Fruit fly (Drosophila melanogaster) whole organism, embryonic: Measurements from ENCODE around the gene fwe.

Source experiments
- ATbp ChIP-seq: fragments of 200-800 bp; sonication (Bioruptor generic); optimal IDR thresholded peaks from 2 replicates; lab custom pipeline; 2017; ENCODE audit warnings: missing biosample characterization, mild to moderate bottlenecking, missing genetic modification characterization, missing genetic modification reagents
- CG10366 ChIP-seq: fragments of 200-800 bp; sonication (Bioruptor generic); IDR thresholded peaks from 2 replicates; pipeline ENCODE4 v1.3.6; 2022; ENCODE audit warnings: missing biosample characterization, missing genetic modification characterization
- CG1233 ChIP-seq: fragments of 200-800 bp; sonication (Bioruptor generic); optimal IDR thresholded peaks from 4 replicates; lab custom pipeline; 2018; ENCODE audit warnings: missing biosample characterization, mild to moderate bottlenecking, missing genetic modification characterization
- CG15011 ChIP-seq: fragments of 200-800 bp; sonication (Bioruptor generic); optimal IDR thresholded peaks from 3 replicates; lab custom pipeline; 2018; ENCODE audit warnings: missing biosample characterization, mild to moderate bottlenecking, missing genetic modification characterization
- CG17802 ChIP-seq: fragments of 200-800 bp; sonication (Bioruptor generic); optimal IDR thresholded peaks from 2 replicates; lab custom pipeline; 2018; ENCODE audit warnings: missing biosample characterization, mild to moderate bottlenecking, missing genetic modification characterization, moderate library complexity
- CG17912 ChIP-seq: fragments of 200-800 bp; sonication (Bioruptor generic); optimal IDR thresholded peaks from 2 replicates; lab custom pipeline; 2018; ENCODE audit warnings: missing biosample characterization, mild to moderate bottlenecking, missing genetic modification characterization
- CG2199 ChIP-seq: fragments of 200-800 bp; sonication (Bioruptor generic); IDR thresholded peaks from 3 replicates; pipeline ENCODE4 v1.3.6; 2022; ENCODE audit warnings: missing biosample characterization, missing genetic modification characterization
- CG33557 ChIP-seq: fragments of 200-800 bp; sonication (Bioruptor generic); optimal IDR thresholded peaks from 2 replicates; lab custom pipeline; 2019; ENCODE audit warnings: missing biosample characterization, mild to moderate bottlenecking, missing genetic modification characterization, moderate library complexity
- CG5953 ChIP-seq: fragments of 200-800 bp; sonication (Bioruptor generic); IDR thresholded peaks from 2 replicates; pipeline ENCODE4 v1.3.6; 2022; ENCODE audit warnings: missing biosample characterization, missing genetic modification characterization
- CG8765 ChIP-seq: fragments of 200-800 bp; sonication (Bioruptor generic); IDR thresholded peaks from 2 replicates; pipeline ENCODE4 v1.3.6; 2022; ENCODE audit warnings: missing biosample characterization, missing genetic modification characterization
- CG8924 ChIP-seq: fragments of 200-800 bp; optimal IDR thresholded peaks from 3 replicates; lab custom pipeline; 2019; ENCODE audit warnings: missing biosample characterization, mild to moderate bottlenecking, missing genetic modification characterization, moderate library complexity
- D ChIP-seq, 2 experiments: fragments of 200-800 bp in 1 of 2; fragments of >200 bp in 1 of 2; sonication (Bioruptor generic) in 1 of 2; optimal IDR thresholded peaks; 2 replicates in 1 of 2; 3 replicates in 1 of 2; lab custom pipeline; 2017; ENCODE audit warnings: mild to moderate bottlenecking in 1 of 2, missing biosample characterization in 1 of 2, missing genetic modification characterization in 1 of 2, missing genetic modification reagents in 1 of 2
- D19B ChIP-seq: fragments of 200-800 bp; sonication (Bioruptor generic); optimal IDR thresholded peaks from 2 replicates; lab custom pipeline; 2017; ENCODE audit warnings: missing biosample characterization, mild to moderate bottlenecking, missing genetic modification characterization
- Deaf1 ChIP-seq: fragments of 200-800 bp; optimal IDR thresholded peaks from 3 replicates; lab custom pipeline; 2019; ENCODE audit warnings: missing biosample characterization, mild to moderate bottlenecking, missing genetic modification characterization, moderate library complexity
- Ets65A ChIP-seq: fragments of 200-800 bp; sonication (Bioruptor generic); peaks from one replicate; lab custom pipeline; 2016; ENCODE audit warnings: missing biosample characterization, missing genetic modification characterization
- NfI ChIP-seq: fragments of 200-800 bp; sonication (Bioruptor generic); optimal IDR thresholded peaks from 3 replicates; lab custom pipeline; 2018; ENCODE audit warnings: missing biosample characterization, mild to moderate bottlenecking, missing genetic modification characterization, moderate library complexity
- Side ChIP-seq: fragments of 200-800 bp; sonication (Bioruptor generic); optimal IDR thresholded peaks from 2 replicates; lab custom pipeline; 2016; ENCODE audit warnings: missing biosample characterization, missing genetic modification characterization
- Sox102F ChIP-seq: fragments of 200-800 bp; sonication (Bioruptor generic); optimal IDR thresholded peaks from 2 replicates; lab custom pipeline; 2018; ENCODE audit warnings: missing biosample characterization, mild to moderate bottlenecking, missing genetic modification characterization, moderate library complexity
- Spps ChIP-seq: fragments of 200-800 bp; sonication (Bioruptor generic); optimal IDR thresholded peaks from 2 replicates; lab custom pipeline; 2018; ENCODE audit warnings: missing biosample characterization, mild to moderate bottlenecking, missing genetic modification characterization
- Stat92E ChIP-seq, 3 experiments: fragments of >200 bp in 2 of 3; fragments of 200-800 bp in 1 of 3; sonication (Bioruptor generic) in 1 of 3; optimal IDR thresholded peaks; 2 replicates each; lab custom pipeline; 2017 to 2019; ENCODE audit warnings: missing biosample characterization in 3 of 3, missing genetic modification characterization in 3 of 3, mild to moderate bottlenecking in 1 of 3, moderate library complexity in 1 of 3
- TFAM ChIP-seq: fragments of 200-800 bp; sonication (Bioruptor generic); optimal IDR thresholded peaks from 2 replicates; lab custom pipeline; 2017; ENCODE audit warnings: missing biosample characterization, missing genetic modification characterization, inconsistent platforms
- Vsx1 ChIP-seq: fragments of 200-800 bp; sonication (Bioruptor generic); optimal IDR thresholded peaks from 2 replicates; lab custom pipeline; 2017; ENCODE audit warnings: missing biosample characterization, mild to moderate bottlenecking, missing genetic modification characterization, missing genetic modification reagents
- ara ChIP-seq: fragments of 200-800 bp; sonication (Bioruptor generic); IDR thresholded peaks from 2 replicates; pipeline ENCODE4 v1.3.6; 2022; ENCODE audit warnings: missing biosample characterization, missing genetic modification characterization
- crc ChIP-seq: fragments of 200-800 bp; sonication (Bioruptor generic); optimal IDR thresholded peaks from 2 replicates; lab custom pipeline; 2016; ENCODE audit warnings: missing biosample characterization, missing genetic modification characterization
- croc ChIP-seq: fragments of 200-800 bp; sonication (Bioruptor generic); conservative IDR thresholded peaks from 3 replicates; pipeline ENCODE4 v1.3.6; 2022; ENCODE audit warnings: missing biosample characterization, missing genetic modification characterization
- gcm ChIP-seq: fragments of 200-800 bp; sonication (Bioruptor generic); optimal IDR thresholded peaks from 2 replicates; lab custom pipeline; 2019; ENCODE audit warnings: missing biosample characterization, mild to moderate bottlenecking, missing genetic modification characterization, moderate library complexity
- grn ChIP-seq: fragments of 200-800 bp; sonication (Bioruptor generic); optimal IDR thresholded peaks from 3 replicates; lab custom pipeline; 2017; ENCODE audit warnings: missing biosample characterization, missing genetic modification characterization
- kni ChIP-seq: fragments of 200-800 bp; sonication (Bioruptor generic); optimal IDR thresholded peaks from 3 replicates; lab custom pipeline; 2017; ENCODE audit warnings: mild to moderate bottlenecking, missing biosample characterization, missing genetic modification reagents, missing genetic modification characterization
- oc ChIP-seq: fragments of 200-800 bp; sonication (Bioruptor generic); optimal IDR thresholded peaks from 2 replicates; lab custom pipeline; 2018; ENCODE audit warnings: missing biosample characterization, mild to moderate bottlenecking, missing genetic modification characterization, moderate library complexity
- ranshi ChIP-seq: fragments of 200-800 bp; sonication (Bioruptor generic); IDR thresholded peaks from 2 replicates; pipeline ENCODE4 v1.3.6; 2022; ENCODE audit warnings: missing biosample characterization, missing genetic modification characterization
- sens ChIP-seq: fragments of 200-800 bp; sonication (Bioruptor generic); peaks from one replicate; lab custom pipeline; 2016; ENCODE audit warnings: missing biosample characterization, missing genetic modification characterization
- sima ChIP-seq: fragments of 200-800 bp; sonication (Bioruptor generic); optimal IDR thresholded peaks from 2 replicates; lab custom pipeline; 2016; ENCODE audit warnings: missing biosample characterization, missing genetic modification characterization
- unpg ChIP-seq: fragments of 200-800 bp; sonication (Bioruptor generic); optimal IDR thresholded peaks from 3 replicates; lab custom pipeline; 2018; ENCODE audit warnings: missing biosample characterization, mild to moderate bottlenecking, missing genetic modification characterization, moderate library complexity
- z ChIP-seq: fragments of 200-800 bp; sonication (Bioruptor generic); IDR thresholded peaks from 3 replicates; pipeline ENCODE4 v1.3.6; 2022; ENCODE audit warnings: missing biosample characterization, missing genetic modification characterization
- zfh1 ChIP-seq: fragments of 200-800 bp; sonication (Bioruptor generic); IDR thresholded peaks from 3 replicates; pipeline ENCODE4 v1.3.6; 2022; ENCODE audit warnings: missing biosample characterization, missing genetic modification characterization

The fwe gene

DNA sequence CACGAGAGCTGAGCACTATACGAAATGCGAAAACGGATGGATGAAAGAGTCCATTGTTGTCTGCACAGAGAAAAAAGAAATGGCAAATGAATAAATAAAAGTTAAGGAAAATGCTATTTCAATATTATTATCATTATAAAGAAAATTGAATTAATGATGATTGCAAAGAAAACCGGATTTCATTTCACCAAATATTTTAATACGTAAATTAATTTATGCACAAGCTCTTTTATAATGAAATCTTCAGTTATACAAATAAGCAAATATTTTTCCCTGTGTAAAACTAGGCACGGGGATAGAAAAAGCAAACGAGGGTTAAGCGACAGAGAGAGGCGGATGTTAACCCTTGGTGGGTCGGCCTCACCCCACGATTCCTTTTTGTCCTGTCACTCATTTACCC lies 28.8 kb downstream of the fwe start (continued):
- TF ChIP-seq NfI (GFP tag; lab: Kevin White, UChicago) = no peak
- TF ChIP-seq CG33557 (GFP tag; lab: Kevin White, UChicago) = peak; percentile 52
- no peak for TF ChIP-seq grn (GFP tag; lab: Kevin White, UChicago)
- TF ChIP-seq CG1233 (GFP tag; lab: Kevin White, UChicago) = peak; percentile 48
- peak; percentile 18; the same call in 1 of the 3 replicates for TF ChIP-seq croc
- no peak for TF ChIP-seq Side (GFP tag; lab: Kevin White, UChicago)
- peak; percentile 53 for TF ChIP-seq Spps
- TF ChIP-seq ATbp = peak; percentile 34
- TF ChIP-seq Sox102F (GFP tag; lab: Kevin White, UChicago) = peak; percentile 66
- TF ChIP-seq TFAM (GFP tag; lab: Kevin White, UChicago) = no peak
- TF ChIP-seq CG8765 = peak; percentile 48; the same call in 1 of the 2 replicates

DNA sequence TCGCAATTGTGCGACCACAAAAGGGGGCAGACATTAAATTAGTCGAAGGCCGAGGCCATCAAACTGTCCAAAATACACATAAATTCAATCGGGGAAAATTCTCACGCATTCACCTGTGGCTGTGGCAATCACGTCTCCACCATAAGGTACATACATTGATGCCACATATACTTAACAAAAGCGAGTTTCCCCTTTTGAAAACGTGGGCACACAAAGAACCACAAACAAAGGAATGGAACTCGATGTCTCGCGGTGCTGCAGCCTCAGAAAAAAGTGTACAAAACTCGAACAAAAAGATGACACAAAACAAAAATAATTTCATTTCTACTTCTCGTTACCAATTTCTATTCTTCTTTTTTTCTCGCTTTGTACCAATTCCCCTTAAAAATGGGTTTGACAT lies 30.8 kb downstream of the fwe start:
- peak; percentile 76; the same call in 1 of the 3 replicates for TF ChIP-seq CG2199 (GFP tag; lab: Robert Waterston, UW)
- no peak for TF ChIP-seq CG17802 (tag; lab: Kevin White, UChicago)
- TF ChIP-seq Stat92E (GFP tag; optimal IDR thresholded peaks at IDR 0.05; lab: Kevin White, UChicago) = peak in 1 of 3 experiments; percentile 48
- no peak for TF ChIP-seq crc (GFP tag; lab: Kevin White, UChicago)
- TF ChIP-seq Deaf1 (tag; lab: Kevin White, UChicago) = no peak
- no peak for TF ChIP-seq D19B
- TF ChIP-seq CG15011 (GFP tag; lab: Kevin White, UChicago) = no peak
- TF ChIP-seq CG5953 (GFP tag; lab: Robert Waterston, UW) = no peak
- TF ChIP-seq CG17912 (GFP tag; lab: Kevin White, UChicago) = no peak
- peak; percentile 4 for TF ChIP-seq kni (GFP tag; lab: Kevin White, UChicago)
- no peak for TF ChIP-seq CG10366 (GFP tag; lab: Robert Waterston, UW)
- peak; percentile 90 for TF ChIP-seq D (optimal IDR thresholded peaks at IDR 0.05; lab: Kevin White, UChicago)
- no peak for TF ChIP-seq D (GFP tag; optimal IDR thresholded peaks at IDR 0.05; lab: Kevin White, UChicago)
- TF ChIP-seq Vsx1 (GFP tag; lab: Kevin White, UChicago) = no peak
- 0 out of 3 replicates have a peak, but pooled peaks have one; percentile 9 for TF ChIP-seq zfh1 (GFP tag; lab: Robert Waterston, UW)
- TF ChIP-seq Ets65A (GFP tag; lab: Kevin White, UChicago) = peak; percentile 3
- no peak for TF ChIP-seq z (GFP tag; lab: Robert Waterston, UW)
- no peak for TF ChIP-seq sima (GFP tag; lab: Kevin White, UChicago)
- TF ChIP-seq ranshi = no peak
- no peak for TF ChIP-seq CG8924 (tag; lab: Kevin White, UChicago)

dm6 chr3L:15778951-15779350 lies 37.3 kb downstream of the fwe start:
- peak; percentile 23 for TF ChIP-seq sens (GFP tag; lab: Kevin White, UChicago)
- TF ChIP-seq unpg (GFP tag; lab: Kevin White, UChicago) = no peak
- TF ChIP-seq gcm (GFP tag; lab: Kevin White, UChicago) = peak; percentile 80
- TF ChIP-seq Ets65A (GFP tag; lab: Kevin White, UChicago) = peak; percentile 78

DNA sequence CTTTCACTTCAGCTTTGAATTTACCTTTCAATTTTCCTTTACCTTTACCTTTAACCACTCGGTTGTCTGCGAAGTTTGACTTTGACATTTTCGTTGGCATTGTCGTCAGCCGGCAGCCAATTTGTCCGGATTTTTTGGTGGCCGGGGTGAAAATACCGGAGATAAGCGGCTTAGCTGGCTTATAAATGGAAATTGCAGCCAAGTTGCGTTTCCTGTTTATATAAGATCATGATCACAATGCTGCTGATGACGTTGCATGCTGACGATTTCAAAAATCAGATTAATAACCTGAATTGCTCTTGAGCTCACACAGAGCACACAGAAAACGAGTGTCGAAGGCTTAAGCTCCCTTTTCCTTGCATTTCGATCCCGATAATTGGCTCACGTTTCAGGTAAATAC lies 38.4 kb downstream of the fwe start:
- TF ChIP-seq Ets65A (GFP tag; lab: Kevin White, UChicago) = peak; percentile 7
- no peak for TF ChIP-seq TFAM (GFP tag; lab: Kevin White, UChicago)
- TF ChIP-seq oc (tag; lab: Kevin White, UChicago) = peak; percentile 99
- TF ChIP-seq ara (GFP tag; lab: Robert Waterston, UW) = no peak
- TF ChIP-seq, all 482 proteins: peak for 2
